Fruit fly (Drosophila melanogaster) whole organism, embryonic: Measurements from ENCODE around the gene GluClalpha.

Experiments
- B-H1 ChIP-seq: fragments of 200-800 bp; sonication (Bioruptor generic); IDR thresholded peaks from 3 replicates; pipeline ENCODE4 v1.3.6; 2022; ENCODE audit warnings: missing biosample characterization, missing genetic modification characterization
- CG10147 ChIP-seq: fragments of 200-800 bp; sonication (Bioruptor generic); optimal IDR thresholded peaks from 2 replicates; lab custom pipeline; 2019; ENCODE audit warnings: missing biosample characterization, mild to moderate bottlenecking, missing genetic modification characterization, moderate library complexity
- CG10321 ChIP-seq: fragments of 200-800 bp; sonication (Bioruptor generic); IDR thresholded peaks from 2 replicates; pipeline ENCODE4 v1.3.6; 2022; ENCODE audit warnings: missing biosample characterization, missing genetic modification characterization
- CG10366 ChIP-seq: fragments of 200-800 bp; sonication (Bioruptor generic); IDR thresholded peaks from 2 replicates; pipeline ENCODE4 v1.3.6; 2022; ENCODE audit warnings: missing biosample characterization, missing genetic modification characterization
- CG13123 ChIP-seq: fragments of 200-800 bp; sonication (Bioruptor generic); optimal IDR thresholded peaks from 2 replicates; lab custom pipeline; 2016; ENCODE audit warnings: missing biosample characterization, missing genetic modification characterization
- CG17802 ChIP-seq: fragments of 200-800 bp; sonication (Bioruptor generic); optimal IDR thresholded peaks from 2 replicates; lab custom pipeline; 2018; ENCODE audit warnings: missing biosample characterization, mild to moderate bottlenecking, missing genetic modification characterization, moderate library complexity
- CG18599 ChIP-seq: fragments of 200-800 bp; sonication (Bioruptor generic); optimal IDR thresholded peaks from 3 replicates; lab custom pipeline; 2017; ENCODE audit warnings: missing biosample characterization, missing genetic modification characterization, mild to moderate bottlenecking, moderate library complexity, missing genetic modification reagents
- CG2129 ChIP-seq: fragments of 200-800 bp; sonication (Bioruptor generic); IDR thresholded peaks from 2 replicates; pipeline ENCODE4 v1.3.6; 2022; ENCODE audit warnings: missing biosample characterization, missing genetic modification characterization; ENCODE audit not compliant: partially characterized antibody
- CG3995 ChIP-seq: fragments of 200-800 bp; sonication (Bioruptor generic); optimal IDR thresholded peaks from 3 replicates; lab custom pipeline; 2016; ENCODE audit warnings: missing biosample characterization, missing genetic modification characterization
- CG42726 ChIP-seq: fragments of 200-800 bp; sonication (Bioruptor generic); IDR thresholded peaks from 2 replicates; pipeline ENCODE4 v1.3.6; 2022; ENCODE audit warnings: missing biosample characterization, missing genetic modification characterization; ENCODE audit not compliant: partially characterized antibody
- CG4328 ChIP-seq: fragments of 200-800 bp; sonication (Bioruptor generic); optimal IDR thresholded peaks from 3 replicates; lab custom pipeline; 2017; ENCODE audit warnings: missing biosample characterization, missing genetic modification reagents, missing genetic modification characterization
- CG4404 ChIP-seq: fragments of 200-800 bp; sonication (Bioruptor generic); IDR thresholded peaks from 2 replicates; pipeline ENCODE4 v1.3.6; 2022; ENCODE audit warnings: missing biosample characterization, missing genetic modification characterization
- CG6683 ChIP-seq: fragments of 200-800 bp; sonication (Bioruptor generic); optimal IDR thresholded peaks from 2 replicates; lab custom pipeline; 2017; ENCODE audit warnings: missing biosample characterization, mild to moderate bottlenecking, missing genetic modification characterization, missing genetic modification reagents
- CG6791 ChIP-seq: fragments of 200-800 bp; sonication (Bioruptor generic); IDR thresholded peaks from 3 replicates; pipeline ENCODE4 v1.3.6; 2022; ENCODE audit warnings: missing biosample characterization, missing genetic modification characterization; ENCODE audit not compliant: partially characterized antibody
- CG7963 ChIP-seq: fragments of 200-800 bp; sonication (Bioruptor generic); IDR thresholded peaks from 3 replicates; pipeline ENCODE4 v1.3.6; 2022; ENCODE audit warnings: missing biosample characterization, missing genetic modification characterization; ENCODE audit not compliant: partially characterized antibody
- CG8281 ChIP-seq: fragments of 200-800 bp; sonication (Bioruptor generic); optimal IDR thresholded peaks from 2 replicates; lab custom pipeline; 2018; ENCODE audit warnings: missing biosample characterization, mild to moderate bottlenecking, missing genetic modification characterization, moderate library complexity
- CG9797 ChIP-seq: fragments of 200-800 bp; sonication (Bioruptor generic); optimal IDR thresholded peaks from 3 replicates; lab custom pipeline; 2018; ENCODE audit warnings: missing biosample characterization, mild to moderate bottlenecking, missing genetic modification characterization
- CG9932 ChIP-seq: fragments of 200-800 bp; sonication (Bioruptor generic); IDR thresholded peaks from 2 replicates; pipeline ENCODE4 v1.3.6; 2022; ENCODE audit warnings: missing biosample characterization, missing genetic modification characterization
- HmgZ ChIP-seq: fragments of 200-800 bp; sonication (Bioruptor generic); optimal IDR thresholded peaks from 2 replicates; lab custom pipeline; 2018; ENCODE audit warnings: missing biosample characterization, mild to moderate bottlenecking, missing genetic modification characterization
- Jarid2 ChIP-seq: fragments of 200-800 bp; sonication (Bioruptor generic); optimal IDR thresholded peaks from 3 replicates; lab custom pipeline; 2017; ENCODE audit warnings: mild to moderate bottlenecking, missing biosample characterization, missing genetic modification reagents, missing genetic modification characterization
- Neu2 ChIP-seq: fragments of 200-800 bp; sonication (Bioruptor generic); optimal IDR thresholded peaks from 3 replicates; lab custom pipeline; 2016; ENCODE audit warnings: missing biosample characterization, missing genetic modification characterization, borderline replicate concordance
- Six4 ChIP-seq: fragments of 200-800 bp; sonication (Bioruptor generic); optimal IDR thresholded peaks from 2 replicates; lab custom pipeline; 2016; ENCODE audit warnings: missing biosample characterization, missing genetic modification characterization
- Trl ChIP-seq, 3 experiments: fragments of >200 bp in 2 of 3; fragments of 200-800 bp in 1 of 3; sonication (Bioruptor generic) in 1 of 3; optimal IDR thresholded peaks; 2 replicates in 1 of 3; 3 replicates in 2 of 3; lab custom pipeline; 2016 to 2017; ENCODE audit warnings: missing biosample characterization in 1 of 3, missing genetic modification characterization in 1 of 3
- amos ChIP-seq: fragments of 200-800 bp; sonication (Bioruptor generic); IDR thresholded peaks from 2 replicates; pipeline ENCODE4 v1.3.6; 2022; ENCODE audit warnings: missing biosample characterization, missing genetic modification characterization; ENCODE audit not compliant: partially characterized antibody
- ato ChIP-seq: fragments of 200-800 bp; sonication (Bioruptor generic); IDR thresholded peaks from 2 replicates; pipeline ENCODE4 v1.3.6; 2022; ENCODE audit warnings: missing biosample characterization, missing genetic modification characterization; ENCODE audit not compliant: partially characterized antibody
- bab2 ChIP-seq: fragments of 200-800 bp; sonication (Bioruptor generic); optimal IDR thresholded peaks from 2 replicates; lab custom pipeline; 2016; ENCODE audit warnings: missing biosample characterization, missing genetic modification characterization
- bcd ChIP-seq: fragments of 200-800 bp; sonication (Bioruptor generic); optimal IDR thresholded peaks from 2 replicates; lab custom pipeline; 2017; ENCODE audit warnings: missing biosample characterization, mild to moderate bottlenecking, missing genetic modification characterization
- cato ChIP-seq: fragments of 200-800 bp; sonication (Bioruptor generic); optimal IDR thresholded peaks from 2 replicates; lab custom pipeline; 2016; ENCODE audit warnings: missing biosample characterization, missing genetic modification characterization, borderline replicate concordance
- chm ChIP-seq: fragments of 200-800 bp; sonication (Bioruptor generic); IDR thresholded peaks from 2 replicates; pipeline ENCODE4 v1.3.6; 2022; ENCODE audit warnings: missing biosample characterization, missing genetic modification characterization
- crol ChIP-seq: fragments of 200-800 bp; sonication (Bioruptor generic); IDR thresholded peaks from 2 replicates; pipeline ENCODE4 v1.3.6; 2022; ENCODE audit warnings: missing biosample characterization, missing genetic modification characterization
- dysf ChIP-seq: fragments of 200-800 bp; sonication (Bioruptor generic); IDR thresholded peaks from 3 replicates; pipeline ENCODE4 v1.3.6; 2022; ENCODE audit warnings: missing biosample characterization, missing genetic modification characterization
- fru ChIP-seq: fragments of >200 bp; optimal IDR thresholded peaks from 2 replicates; lab custom pipeline; 2017
- gfzf ChIP-seq: fragments of 200-800 bp; sonication (Bioruptor generic); optimal IDR thresholded peaks from 2 replicates; lab custom pipeline; 2016; ENCODE audit warnings: missing biosample characterization, mild to moderate bottlenecking, missing genetic modification characterization, moderate library complexity
- h ChIP-seq: fragments of >200 bp; optimal IDR thresholded peaks from 2 replicates; lab custom pipeline; 2017
- kah ChIP-seq: fragments of 200-800 bp; sonication (Bioruptor generic); optimal IDR thresholded peaks from 2 replicates; lab custom pipeline; 2018; ENCODE audit warnings: missing biosample characterization, mild to moderate bottlenecking, missing genetic modification characterization
- ken ChIP-seq: fragments of 200-800 bp; sonication (Bioruptor generic); IDR thresholded peaks from 3 replicates; pipeline ENCODE4 v1.3.6; 2022; ENCODE audit warnings: missing biosample characterization, missing genetic modification characterization
- knrl ChIP-seq: fragments of 200-800 bp; sonication (Bioruptor generic); IDR thresholded peaks from 3 replicates; pipeline ENCODE4 v1.3.6; 2022; ENCODE audit warnings: missing biosample characterization, missing genetic modification characterization; ENCODE audit not compliant: partially characterized antibody
- luna ChIP-seq: fragments of 200-800 bp; sonication (Bioruptor generic); optimal IDR thresholded peaks from 2 replicates; lab custom pipeline; 2016; ENCODE audit warnings: missing biosample characterization, missing genetic modification characterization
- mld ChIP-seq: fragments of 200-800 bp; sonication (Bioruptor generic); IDR thresholded peaks from 3 replicates; pipeline ENCODE4 v1.3.6; 2022; ENCODE audit warnings: missing biosample characterization, missing genetic modification characterization; ENCODE audit not compliant: partially characterized antibody
- pita ChIP-seq: fragments of 200-800 bp; sonication (Bioruptor generic); optimal IDR thresholded peaks from 2 replicates; lab custom pipeline; 2017; ENCODE audit warnings: missing biosample characterization, mild to moderate bottlenecking, missing genetic modification characterization
- ro ChIP-seq: fragments of 200-800 bp; sonication (Bioruptor generic); IDR thresholded peaks from 2 replicates; pipeline ENCODE4 v1.3.6; 2022; ENCODE audit warnings: missing biosample characterization, missing genetic modification characterization
- salm ChIP-seq: fragments of 200-800 bp; sonication (Bioruptor generic); optimal IDR thresholded peaks from 2 replicates; lab custom pipeline; 2018; ENCODE audit warnings: missing biosample characterization, mild to moderate bottlenecking, missing genetic modification characterization
- shn ChIP-seq: fragments of 200-800 bp; sonication (Bioruptor generic); optimal IDR thresholded peaks from 3 replicates; lab custom pipeline; 2016; ENCODE audit warnings: missing biosample characterization, missing genetic modification characterization
- sim ChIP-seq: fragments of 200-800 bp; sonication (Bioruptor generic); IDR thresholded peaks from 2 replicates; pipeline ENCODE4 v1.3.6; 2022; ENCODE audit warnings: missing biosample characterization, missing genetic modification characterization
- sna ChIP-seq: fragments of 200-800 bp; sonication (Bioruptor generic); IDR thresholded peaks from 2 replicates; pipeline ENCODE4 v1.3.6; 2022; ENCODE audit warnings: missing biosample characterization, missing genetic modification characterization; ENCODE audit not compliant: partially characterized antibody
- tna ChIP-seq: fragments of 200-800 bp; sonication (Bioruptor generic); IDR thresholded peaks from 2 replicates; pipeline ENCODE4 v1.3.6; 2022; ENCODE audit warnings: missing biosample characterization, missing genetic modification characterization; ENCODE audit not compliant: partially characterized antibody
- trh ChIP-seq: fragments of 200-800 bp; sonication (Bioruptor generic); optimal IDR thresholded peaks from 2 replicates; lab custom pipeline; 2016; ENCODE audit warnings: missing biosample characterization, missing genetic modification characterization
- tx ChIP-seq: fragments of 200-800 bp; sonication (Bioruptor generic); optimal IDR thresholded peaks from 2 replicates; lab custom pipeline; 2016; ENCODE audit warnings: missing biosample characterization, missing genetic modification characterization
- zen ChIP-seq: fragments of 200-800 bp; sonication (Bioruptor generic); optimal IDR thresholded peaks from 3 replicates; lab custom pipeline; 2018; ENCODE audit warnings: missing biosample characterization, mild to moderate bottlenecking, missing genetic modification characterization, moderate library complexity
- zen2 ChIP-seq: fragments of 200-800 bp; sonication (Bioruptor generic); IDR thresholded peaks from 3 replicates; pipeline ENCODE4 v1.3.6; 2022; ENCODE audit warnings: missing biosample characterization, missing genetic modification characterization; ENCODE audit not compliant: partially characterized antibody

GluClalpha gene

DNA sequence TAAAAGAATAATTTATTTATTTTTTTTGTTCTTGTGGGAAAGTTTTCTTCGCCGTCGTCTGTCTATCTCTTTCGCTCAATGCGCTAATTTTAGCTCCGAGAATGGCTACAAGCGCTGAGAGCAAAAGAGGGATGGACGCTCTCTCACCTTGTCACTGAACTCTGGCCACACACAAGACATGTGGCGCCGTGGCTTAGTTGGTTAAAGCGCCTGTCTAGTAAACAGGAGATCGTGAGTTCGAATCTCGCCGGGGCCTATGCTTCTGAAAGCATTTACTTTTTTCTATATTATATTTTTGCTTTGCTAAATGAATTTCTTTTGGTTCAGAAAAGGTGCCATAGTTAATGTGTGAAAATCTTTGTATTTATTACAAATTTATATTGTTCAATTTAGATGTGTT lies 72.0 kb downstream of the GluClalpha start (continued):
- TF ChIP-seq sna, result peak; percentile 40; the same call in 1 of the 2 replicates
- TF ChIP-seq CG13123, result no peak
- no peak for TF ChIP-seq gfzf (GFP tag; lab: Kevin White, UChicago)
- TF ChIP-seq CG9797 (GFP tag; lab: Kevin White, UChicago), result no peak
- TF ChIP-seq tna (GFP tag; lab: Robert Waterston, UW), result peak; percentile 83
- no peak for TF ChIP-seq pita (GFP tag; lab: Kevin White, UChicago)
- no peak for TF ChIP-seq h (lab: Kevin White, UChicago)
- TF ChIP-seq zen (tag; lab: Kevin White, UChicago), result no peak
- TF ChIP-seq mld (GFP tag; lab: Robert Waterston, UW), result peak; percentile 91
- no peak for TF ChIP-seq crol
- no peak for TF ChIP-seq HmgZ (tag; lab: Kevin White, UChicago)
- TF ChIP-seq Jarid2, result no peak
- TF ChIP-seq fru (lab: Kevin White, UChicago), result no peak
- TF ChIP-seq ken (GFP tag; lab: Robert Waterston, UW), result no peak
- TF ChIP-seq bab2, result no peak
- no peak for TF ChIP-seq shn (GFP tag; lab: Kevin White, UChicago)
- no peak for TF ChIP-seq tx (GFP tag; lab: Kevin White, UChicago)
- peak; percentile 85 for TF ChIP-seq CG7963 (GFP tag; lab: Robert Waterston, UW)
- 0 out of 2 replicates have a peak, but pooled peaks have one; percentile 20 for TF ChIP-seq CG10321
- no peak for TF ChIP-seq bcd (GFP tag; lab: Kevin White, UChicago)
- TF ChIP-seq CG17802 (tag; lab: Kevin White, UChicago), result no peak
- TF ChIP-seq zen2 (GFP tag; lab: Robert Waterston, UW), result peak; percentile 76
- no peak for TF ChIP-seq salm
- no peak for TF ChIP-seq sim (GFP tag; lab: Robert Waterston, UW)
- no peak for TF ChIP-seq CG4404
- no peak for TF ChIP-seq CG9932
- TF ChIP-seq CG8281, result no peak
- no peak for TF ChIP-seq CG18599
- TF ChIP-seq chm (GFP tag; lab: Robert Waterston, UW), result peak; percentile 25; the same call in 1 of the 2 replicates
- TF ChIP-seq CG2129 (GFP tag; lab: Robert Waterston, UW), result 0 out of 2 replicates have a peak, but pooled peaks have one; percentile 19
- TF ChIP-seq ato (GFP tag; lab: Robert Waterston, UW), result peak; percentile 84
- peak; percentile 90 for TF ChIP-seq CG6791 (GFP tag; lab: Robert Waterston, UW)
- no peak for TF ChIP-seq CG4328 (GFP tag; lab: Kevin White, UChicago)
- TF ChIP-seq Six4 (GFP tag; lab: Kevin White, UChicago), result no peak
- no peak for TF ChIP-seq B-H1 (GFP tag; lab: Robert Waterston, UW)
- TF ChIP-seq kah, result no peak
- no peak for TF ChIP-seq CG6683 (GFP tag; lab: Kevin White, UChicago)
- TF ChIP-seq dysf (GFP tag; lab: Robert Waterston, UW), result no peak
- TF ChIP-seq CG3995, result no peak
- peak; percentile 62; the same call in 2 of the 3 replicates for TF ChIP-seq knrl
- TF ChIP-seq CG10147 (GFP tag; lab: Kevin White, UChicago), result no peak
- no peak for TF ChIP-seq luna
- peak; percentile 86; the same call in 1 of the 2 replicates for TF ChIP-seq CG42726 (GFP tag; lab: Robert Waterston, UW)
- no peak for TF ChIP-seq ro (GFP tag; lab: Robert Waterston, UW)
- peak; percentile 88 for TF ChIP-seq amos (GFP tag; lab: Robert Waterston, UW)
- peak; percentile 22 to 31 for TF ChIP-seq Trl (optimal IDR thresholded peaks at IDR 0.05; lab: Kevin White, UChicago)
- TF ChIP-seq Trl (GFP tag; optimal IDR thresholded peaks at IDR 0.05; lab: Kevin White, UChicago), result no peak
- TF ChIP-seq trh (GFP tag; lab: Kevin White, UChicago), result no peak
- TF ChIP-seq CG10366 (GFP tag; lab: Robert Waterston, UW), result no peak
- no peak for TF ChIP-seq Neu2 (GFP tag; lab: Kevin White, UChicago)
- no peak for TF ChIP-seq cato
